Worm (Caenorhabditis elegans): ENCODE data around the gene ZK673.5.

DNA sequence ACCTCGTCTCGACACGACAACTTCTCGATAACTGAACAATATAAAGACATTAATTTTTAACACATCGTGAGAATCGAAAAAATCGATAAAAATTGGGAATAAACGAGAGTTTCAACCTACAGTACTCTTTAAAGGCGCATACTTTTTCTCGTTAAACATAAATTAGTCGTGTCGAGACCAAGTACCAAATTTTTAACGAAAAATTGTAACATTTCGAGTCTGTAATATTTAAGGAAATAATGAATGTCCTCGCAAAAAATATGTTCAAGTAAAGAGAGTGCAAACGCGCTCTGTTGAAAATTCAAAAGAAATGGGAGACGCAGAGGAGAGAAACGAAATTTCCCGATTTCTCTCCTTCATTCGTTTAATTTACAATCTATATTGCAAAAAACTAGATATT, 11.0 kb upstream of the ZK673.5 start:
- TF ChIP-seq med-1 (GFP tag; optimal IDR thresholded peaks at IDR 0.05; ENCODE audit: insufficient read depth) = no peak
- TF ChIP-seq ztf-23 (GFP tag; IDR thresholded peaks at IDR 0.05) = no peak
- no peak for TF ChIP-seq klf-2 (GFP tag; conservative IDR thresholded peaks at IDR 0.05)
- TF ChIP-seq tab-1 (GFP tag; IDR thresholded peaks at IDR 0.05) = no peak
- TF ChIP-seq cog-1 (tag; optimal IDR thresholded peaks at IDR 0.05) = no peak
- TF ChIP-seq flt-1 (GFP tag; IDR thresholded peaks at IDR 0.05) = no peak
- TF ChIP-seq ztf-29 (GFP tag; IDR thresholded peaks at IDR 0.05) = no peak
- no peak for TF ChIP-seq ref-1 (GFP tag; conservative IDR thresholded peaks at IDR 0.05)
